Worm (Caenorhabditis elegans): Measurements from ENCODE around the gene K05B2.4.

ce11 chrX:4885651-4886050 is 35.1 kb downstream of the K05B2.4 start, which contains the start of gene arrd-23:
- TF ChIP-seq nfya-1 (tag; optimal IDR thresholded peaks at IDR 0.05; ENCODE audit: insufficient read depth), result no peak
- TF ChIP-seq nhr-237 (tag; optimal IDR thresholded peaks at IDR 0.05), result no peak
- no peak for TF ChIP-seq lin-15B (tag; optimal IDR thresholded peaks at IDR 0.05)
- TF ChIP-seq ztf-11 (tag; optimal IDR thresholded peaks at IDR 0.05), result no peak
- no peak for TF ChIP-seq fos-1 (tag; optimal IDR thresholded peaks at IDR 0.05)
- no peak for TF ChIP-seq nhr-12 (tag; optimal IDR thresholded peaks at IDR 0.05)
- no peak for TF ChIP-seq nhr-43 (tag; optimal IDR thresholded peaks at IDR 0.05; ENCODE audit: poor library complexity, severe bottlenecking)
- no peak for TF ChIP-seq snpc-4 (tag; optimal IDR thresholded peaks at IDR 0.05)
- TF ChIP-seq mdl-1 (tag; optimal IDR thresholded peaks at IDR 0.05), result no peak
- no peak for TF ChIP-seq unc-62 (GFP tag; optimal IDR thresholded peaks at IDR 0.05)
- TF ChIP-seq skn-1 (tag; optimal IDR thresholded peaks at IDR 0.05), result no peak
- TF ChIP-seq lin-39 (tag; optimal IDR thresholded peaks at IDR 0.05), result no peak
- TF ChIP-seq ceh-28 (tag; optimal IDR thresholded peaks at IDR 0.05), result no peak

Measured in whole organism, L3 larva.